Worm (Caenorhabditis elegans) whole organism, L3 larva: ENCODE data around the gene T09F3.5.

ENCODE experiments used
- R02D3.7 ChIP-seq: fragments of 150-350 bp; optimal IDR thresholded peaks from 2 replicates; lab custom pipeline; 2014; ENCODE audit warnings: missing biosample characterization, missing genetic modification characterization
- ZK546.5 ChIP-seq: sonication (generic microtip); optimal IDR thresholded peaks from 2 replicates; lab custom pipeline; 2017; ENCODE audit warnings: missing biosample characterization, missing genetic modification characterization
- aly-2 ChIP-seq: fragments of 150-350 bp; optimal IDR thresholded peaks from 2 replicates; lab custom pipeline; 2014; ENCODE audit warnings: missing biosample characterization, missing genetic modification characterization
- ama-1 ChIP-seq: fragments of 150-350 bp; optimal IDR thresholded peaks from 2 replicates; lab custom pipeline; 2018
- ceh-16 ChIP-seq: sonication (generic microtip); optimal IDR thresholded peaks from 2 replicates; lab custom pipeline; 2017; ENCODE audit warnings: missing biosample characterization, missing genetic modification characterization
- ceh-28 ChIP-seq: fragments of 150-350 bp; optimal IDR thresholded peaks from 2 replicates; lab custom pipeline; 2014; ENCODE audit warnings: missing biosample characterization, missing genetic modification reagents, missing genetic modification characterization
- ceh-82 ChIP-seq: fragments of 150-350 bp; optimal IDR thresholded peaks from 2 replicates; lab custom pipeline; 2014; ENCODE audit warnings: missing biosample characterization, missing genetic modification characterization
- ceh-9 ChIP-seq: sonication (generic microtip); optimal IDR thresholded peaks from 2 replicates; lab custom pipeline; 2018; ENCODE audit warnings: missing biosample characterization, missing genetic modification characterization
- daf-12 ChIP-seq: fragments of 150-350 bp; optimal IDR thresholded peaks from 2 replicates; lab custom pipeline; 2014; ENCODE audit warnings: missing biosample characterization, missing genetic modification reagents, missing genetic modification characterization
- egl-27 ChIP-seq: sonication (generic microtip); optimal IDR thresholded peaks from 4 replicates; lab custom pipeline; 2017; ENCODE audit warnings: missing biosample characterization, missing genetic modification reagents, missing genetic modification characterization
- egl-5 ChIP-seq: fragments of 150-350 bp; optimal IDR thresholded peaks from 2 replicates; lab custom pipeline; 2017; ENCODE audit warnings: missing biosample characterization, missing genetic modification reagents, missing genetic modification characterization, inconsistent platforms
- elt-1 ChIP-seq: fragments of 150-350 bp; optimal IDR thresholded peaks from 2 replicates; lab custom pipeline; 2014; ENCODE audit warnings: missing biosample characterization, missing genetic modification characterization
- elt-2 ChIP-seq: sonication (generic microtip); optimal IDR thresholded peaks from 2 replicates; lab custom pipeline; 2016; ENCODE audit warnings: missing genetic modification reagents, mild to moderate bottlenecking, missing genetic modification characterization, missing compliant biosample characterization
- elt-3 ChIP-seq, 3 experiments: fragments of 150-350 bp in 1 of 3; sonication (generic microtip) in 2 of 3; optimal IDR thresholded peaks; 2 replicates in 2 of 3; 4 replicates in 1 of 3; lab custom pipeline; 2014 to 2017; ENCODE audit warnings: missing biosample characterization in 3 of 3, missing genetic modification characterization in 3 of 3
- eor-1 ChIP-seq, 2 experiments: fragments of 150-350 bp; optimal IDR thresholded peaks; 2 replicates each; lab custom pipeline; 2014 to 2018; ENCODE audit warnings: missing biosample characterization in 2 of 2, missing genetic modification characterization in 2 of 2
- fkh-10 ChIP-seq: sonication (generic microtip); optimal IDR thresholded peaks from 2 replicates; lab custom pipeline; 2017; ENCODE audit warnings: missing biosample characterization, missing genetic modification reagents, missing genetic modification characterization
- fkh-2 ChIP-seq: fragments of 150-350 bp; optimal IDR thresholded peaks from 2 replicates; lab custom pipeline; 2014; ENCODE audit warnings: missing biosample characterization, missing genetic modification reagents, missing genetic modification characterization
- hmg-11 ChIP-seq: sonication (generic microtip); optimal IDR thresholded peaks from 2 replicates; lab custom pipeline; 2016; ENCODE audit warnings: missing genetic modification characterization, missing compliant biosample characterization
- jun-1 ChIP-seq: fragments of 150-350 bp; optimal IDR thresholded peaks from 2 replicates; lab custom pipeline; 2014; ENCODE audit warnings: missing biosample characterization, missing genetic modification reagents, missing genetic modification characterization
- lin-15B ChIP-seq: fragments of 150-350 bp; optimal IDR thresholded peaks from 2 replicates; lab custom pipeline; 2014; ENCODE audit warnings: missing biosample characterization, missing genetic modification characterization
- lin-39 ChIP-seq: fragments of 150-350 bp; optimal IDR thresholded peaks from 2 replicates; lab custom pipeline; 2018; ENCODE audit warnings: missing biosample characterization, missing genetic modification reagents, missing genetic modification characterization
- lsy-12 ChIP-seq: sonication (generic microtip); optimal IDR thresholded peaks from 2 replicates; lab custom pipeline; 2016; ENCODE audit warnings: mild to moderate bottlenecking, missing genetic modification characterization, missing compliant biosample characterization
- mdl-1 ChIP-seq: fragments of 150-350 bp; optimal IDR thresholded peaks from 2 replicates; lab custom pipeline; 2014; ENCODE audit warnings: missing biosample characterization, missing genetic modification characterization
- mml-1 ChIP-seq: fragments of 150-350 bp; sonication (generic microtip); optimal IDR thresholded peaks from 3 replicates; lab custom pipeline; 2014; ENCODE audit warnings: missing biosample characterization, missing genetic modification characterization
- nfya-1 ChIP-seq: sonication (generic microtip); optimal IDR thresholded peaks from 2 replicates; lab custom pipeline; 2017; ENCODE audit warnings: missing genetic modification characterization, mild to moderate bottlenecking, missing compliant biosample characterization, antibody characterized with exemption, moderate library complexity; ENCODE audit not compliant: insufficient read depth
- nhr-11 ChIP-seq: fragments of 150-350 bp; optimal IDR thresholded peaks from 2 replicates; lab custom pipeline; 2014; ENCODE audit warnings: missing biosample characterization, missing genetic modification characterization
- nhr-12 ChIP-seq: fragments of 150-350 bp; optimal IDR thresholded peaks from 2 replicates; lab custom pipeline; 2014; ENCODE audit warnings: missing biosample characterization, missing genetic modification characterization
- nhr-23 ChIP-seq: fragments of 150-350 bp; optimal IDR thresholded peaks from 2 replicates; lab custom pipeline; 2014; ENCODE audit warnings: missing biosample characterization, missing genetic modification reagents, missing genetic modification characterization
- nhr-237 ChIP-seq: fragments of 150-350 bp; optimal IDR thresholded peaks from 2 replicates; lab custom pipeline; 2014; ENCODE audit warnings: missing biosample characterization, missing genetic modification characterization
- nhr-25 ChIP-seq: sonication (generic microtip); optimal IDR thresholded peaks from 2 replicates; lab custom pipeline; 2017; ENCODE audit warnings: missing biosample characterization, missing genetic modification characterization
- nhr-28 ChIP-seq: fragments of 150-350 bp; optimal IDR thresholded peaks from 2 replicates; lab custom pipeline; 2014; ENCODE audit warnings: missing biosample characterization, missing genetic modification characterization
- nhr-43 ChIP-seq: sonication (generic microtip); optimal IDR thresholded peaks from 2 replicates; lab custom pipeline; 2016; ENCODE audit warnings: mild to moderate bottlenecking, missing genetic modification characterization, missing compliant biosample characterization; ENCODE audit not compliant: poor library complexity, severe bottlenecking
- nhr-67 ChIP-seq: fragments of 150-350 bp; optimal IDR thresholded peaks from 2 replicates; lab custom pipeline; 2014; ENCODE audit warnings: missing biosample characterization, missing genetic modification characterization
- nhr-76 ChIP-seq: fragments of 150-350 bp; sonication (generic microtip); optimal IDR thresholded peaks from 5 replicates; lab custom pipeline; 2014; ENCODE audit warnings: missing biosample characterization, missing genetic modification characterization
- nhr-77 ChIP-seq: fragments of 150-350 bp; optimal IDR thresholded peaks from 2 replicates; lab custom pipeline; 2014; ENCODE audit warnings: missing biosample characterization, missing genetic modification characterization
- pha-4 ChIP-seq: fragments of 150-350 bp; optimal IDR thresholded peaks from 2 replicates; lab custom pipeline; 2014; ENCODE audit warnings: missing biosample characterization, missing genetic modification reagents, missing genetic modification characterization
- pqm-1 ChIP-seq: fragments of 150-350 bp; optimal IDR thresholded peaks from 2 replicates; lab custom pipeline; 2017; ENCODE audit warnings: missing biosample characterization, missing genetic modification characterization, inconsistent platforms
- sea-2 ChIP-seq: fragments of 150-350 bp; sonication (generic microtip); optimal IDR thresholded peaks from 4 replicates; lab custom pipeline; 2014; ENCODE audit warnings: missing biosample characterization, missing genetic modification reagents, missing genetic modification characterization
- skn-1 ChIP-seq: fragments of 150-350 bp; optimal IDR thresholded peaks from 2 replicates; lab custom pipeline; 2014; ENCODE audit warnings: missing biosample characterization, missing genetic modification characterization
- snpc-4 ChIP-seq: fragments of 150-350 bp; optimal IDR thresholded peaks from 2 replicates; lab custom pipeline; 2014; ENCODE audit warnings: missing biosample characterization, missing genetic modification characterization
- tbx-2 ChIP-seq: sonication (generic microtip); optimal IDR thresholded peaks from 2 replicates; lab custom pipeline; 2016; ENCODE audit warnings: mild to moderate bottlenecking, missing genetic modification characterization, missing compliant biosample characterization
- unc-39 ChIP-seq: sonication (generic microtip); optimal IDR thresholded peaks from 4 replicates; lab custom pipeline; 2017; ENCODE audit warnings: missing biosample characterization, missing genetic modification characterization
- unc-62 ChIP-seq: fragments of 150-350 bp; sonication (generic microtip); optimal IDR thresholded peaks from 4 replicates; lab custom pipeline; 2014; ENCODE audit warnings: missing biosample characterization, missing genetic modification reagents, missing genetic modification characterization
- zag-1 ChIP-seq: fragments of 150-350 bp; optimal IDR thresholded peaks from 2 replicates; lab custom pipeline; 2014; ENCODE audit warnings: missing biosample characterization, missing genetic modification characterization
- ztf-11 ChIP-seq: fragments of 150-350 bp; optimal IDR thresholded peaks from 2 replicates; lab custom pipeline; 2014; ENCODE audit warnings: missing biosample characterization, missing genetic modification characterization
- ztf-4 ChIP-seq: fragments of 150-350 bp; optimal IDR thresholded peaks from 2 replicates; lab custom pipeline; 2014; ENCODE audit warnings: missing biosample characterization, missing genetic modification characterization

The T09F3.5 gene

ce11 chrII:10390854-10391253 is 5.8 kb upstream of the T09F3.5 start, which contains the start of the genes T09F3.2 and T09F3.7:
T09F3.2 (plus strand) TSS chrII:10391154.
T09F3.7 (plus strand) TSS chrII:10391168.
- TF ChIP-seq ama-1 (lab: Kevin White, UChicago) = peak; percentile 4
- no peak for TF ChIP-seq sea-2 (GFP tag; lab: Kevin White, UChicago)

DNA sequence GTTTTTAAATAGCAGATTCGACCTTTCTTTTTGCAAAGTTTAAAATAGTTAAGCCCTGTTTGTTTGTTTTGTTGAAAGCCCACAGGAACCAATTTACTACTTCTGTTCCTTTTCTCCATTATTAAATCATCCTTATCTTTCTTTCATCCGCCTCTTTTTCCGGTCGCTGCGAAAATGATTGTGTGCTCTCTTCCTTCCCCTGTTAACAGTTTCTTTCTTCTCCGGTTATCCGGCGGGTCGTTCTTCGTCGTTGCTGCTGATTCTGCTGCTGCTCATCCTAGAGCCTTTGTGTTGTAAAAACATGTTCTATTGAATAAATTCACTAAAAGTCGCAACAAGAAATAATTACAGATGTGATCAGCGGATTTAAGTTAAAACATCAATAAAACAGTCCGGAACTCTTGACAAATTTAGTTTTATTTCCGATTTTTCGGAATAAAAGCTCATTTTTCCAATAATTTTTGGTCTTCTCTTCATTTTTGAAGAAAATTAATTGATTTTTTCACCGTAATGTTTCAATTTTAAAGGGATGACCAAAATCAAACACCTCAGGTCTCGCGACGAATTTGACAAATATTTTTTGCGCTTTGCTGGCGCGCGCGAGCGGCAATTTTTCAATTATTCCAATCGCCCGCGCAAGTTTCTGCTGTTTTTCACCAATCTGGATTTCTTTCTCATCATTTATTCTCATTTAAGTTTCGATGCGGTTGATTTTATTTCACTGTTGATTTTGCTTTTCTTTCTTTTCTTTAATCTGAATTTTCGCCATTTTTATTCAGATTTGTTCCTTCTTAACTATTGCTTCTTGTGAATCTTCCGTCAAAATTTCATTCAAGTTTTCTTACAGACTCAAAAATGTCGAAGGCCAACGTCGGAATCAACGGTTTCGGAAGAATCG is 3.1 kb upstream of the T09F3.5 start, which contains the start of gene gpd-1:
Gene gpd-1, plus strand, starts transcription at position 848 of the 898 bp plus-strand sequence.
- TF ChIP-seq egl-5 (tag; lab: Kevin White, UChicago) (no peak), egl-27 (no peak), nhr-23 (no peak), ama-1 (lab: Kevin White, UChicago) (no peak), sea-2 (GFP tag; lab: Kevin White, UChicago) (no peak), nhr-43 (tag; lab: Kevin White, UChicago) (no peak), ceh-9 (tag; lab: Kevin White, UChicago) (no peak), nhr-76 (no peak), ztf-4 (tag; lab: Kevin White, UChicago) (no peak), mml-1 (tag; lab: Kevin White, UChicago) (no peak), nhr-25 (tag; lab: Kevin White, UChicago) (no peak), ceh-28 (tag; lab: Kevin White, UChicago) (no peak)

- TF ChIP-seq skn-1 (no peak), R02D3.7 (tag; lab: Kevin White, UChicago) (no peak), nhr-28 (tag; lab: Kevin White, UChicago) (no peak), nhr-43 (tag; lab: Kevin White, UChicago) (peak; percentile 68), daf-12 (tag; lab: Kevin White, UChicago) (no peak), snpc-4 (peak; percentile 70), nhr-25 (tag; lab: Kevin White, UChicago) (no peak), fkh-10 (GFP tag; lab: Kevin White, UChicago) (no peak), ztf-11 (tag; lab: Kevin White, UChicago) (no peak), ceh-16 (tag; lab: Kevin White, UChicago) (no peak), tbx-2 (no peak), elt-1 (tag; lab: Kevin White, UChicago) (no peak), mml-1 (tag; lab: Kevin White, UChicago) (no peak), ztf-4 (tag; lab: Kevin White, UChicago) (no peak), hmg-11 (tag; lab: Kevin White, UChicago) (peak; percentile 35), nfya-1 (peak; percentile 69), ZK546.5 (no peak), egl-27 (no peak), nhr-237 (tag; lab: Kevin White, UChicago) (no peak), pha-4 (tag; lab: Kevin White, UChicago) (peak; percentile 70), nhr-67 (tag; lab: Kevin White, UChicago) (no peak), sea-2 (GFP tag; lab: Kevin White, UChicago) (no peak), eor-1 (tag; optimal IDR thresholded peaks at IDR 0.05; lab: Kevin White, UChicago) (no peak), nhr-23 (peak; percentile 58), ama-1 (lab: Kevin White, UChicago) (no peak), unc-39 (tag; lab: Kevin White, UChicago) (no peak), zag-1 (no peak), elt-2 (peak; percentile 25), jun-1 (tag; lab: Kevin White, UChicago) (no peak), lin-15B (peak; percentile 52), fkh-2 (tag; lab: Kevin White, UChicago) (no peak), aly-2 (tag; lab: Kevin White, UChicago) (no peak), nhr-77 (no peak), mdl-1 (tag; lab: Kevin White, UChicago) (no peak), unc-62 (GFP tag; lab: Kevin White, UChicago) (no peak), lsy-12 (tag; lab: Kevin White, UChicago) (no peak), lin-39 (no peak), pqm-1 (tag; lab: Kevin White, UChicago) (peak; percentile 2), elt-3 (tag; optimal IDR thresholded peaks at IDR 0.05; lab: Kevin White, UChicago) (no peak), ceh-82 (tag; lab: Kevin White, UChicago) (no peak), nhr-11 (tag; lab: Kevin White, UChicago) (no peak), nhr-12 (no peak), egl-5 (tag; lab: Kevin White, UChicago) (no peak), ceh-9 (tag; lab: Kevin White, UChicago) (no peak), ceh-28 (tag; lab: Kevin White, UChicago) (no peak), nhr-76 (no peak)
Measured at ce11 chrII:10395303-10395757, 1.3 kb upstream of the T09F3.5 start, which contains the start of gene T09F3.4. T09F3.4 (plus strand) TSS chrII:10395707.
